Fruit fly (Drosophila melanogaster): ENCODE results near the gene ana1.

The ana1 gene

dm6 chr3R:24530328-24530727, at the start of gene ana1, which contains the start of gene CG13623:
Gene ana1, plus strand, starts transcription at chr3R:24530576.
Gene CG13623, minus strand, starts transcription at chr3R:24530558.
- TF ChIP-seq CG34367 (tag; optimal IDR thresholded peaks at IDR 0.05) (no peak), Pif1A (GFP tag; optimal IDR thresholded peaks at IDR 0.05) (no peak), CG14655 (GFP tag; optimal IDR thresholded peaks at IDR 0.05) (no peak), CG32121 (GFP tag; IDR thresholded peaks at IDR 0.05) (no peak), gl (tag; optimal IDR thresholded peaks at IDR 0.05) (no peak), CG9948 (tag; optimal IDR thresholded peaks at IDR 0.05) (no peak), CG15710 (tag; optimal IDR thresholded peaks at IDR 0.05) (no peak)

dm6 chr3R:24481040-24481439, 49.3 kb upstream of the ana1 start:
- no peak for TF ChIP-seq D1 (tag; optimal IDR thresholded peaks at IDR 0.05)
- no peak for TF ChIP-seq CG8159 (tag; optimal IDR thresholded peaks at IDR 0.05)
- TF ChIP-seq EcR (GFP tag; optimal IDR thresholded peaks at IDR 0.05) = no peak
- no peak for TF ChIP-seq CG8301 (tag; optimal IDR thresholded peaks at IDR 0.05)
- no peak for TF ChIP-seq CG15710 (tag; optimal IDR thresholded peaks at IDR 0.05)
- TF ChIP-seq CG34367 (tag; optimal IDR thresholded peaks at IDR 0.05) = no peak
- TF ChIP-seq CG13204 (GFP tag; optimal IDR thresholded peaks at IDR 0.05) = no peak
- no peak for TF ChIP-seq Snoo (tag; optimal IDR thresholded peaks at IDR 0.05)
- no peak for TF ChIP-seq gl (tag; optimal IDR thresholded peaks at IDR 0.05)
- no peak for TF ChIP-seq CG4496 (GFP tag; IDR thresholded peaks at IDR 0.05)
- TF ChIP-seq Pif1B (GFP tag; optimal IDR thresholded peaks at IDR 0.05) = no peak
- TF ChIP-seq CG9948 (tag; optimal IDR thresholded peaks at IDR 0.05) = no peak
- TF ChIP-seq rn (GFP tag; IDR thresholded peaks at IDR 0.05) = no peak
- TF ChIP-seq CG12605 (GFP tag; IDR thresholded peaks at IDR 0.05) = no peak
- no peak for TF ChIP-seq CG17806 (tag; optimal IDR thresholded peaks at IDR 0.05)
- no peak for TF ChIP-seq CG32121 (GFP tag; IDR thresholded peaks at IDR 0.05)
- TF ChIP-seq CG14655 (GFP tag; optimal IDR thresholded peaks at IDR 0.05) = no peak
- TF ChIP-seq Ets98B (GFP tag; IDR thresholded peaks at IDR 0.05) = no peak
- no peak for TF ChIP-seq CG10348 (GFP tag; IDR thresholded peaks at IDR 0.05)

DNA sequence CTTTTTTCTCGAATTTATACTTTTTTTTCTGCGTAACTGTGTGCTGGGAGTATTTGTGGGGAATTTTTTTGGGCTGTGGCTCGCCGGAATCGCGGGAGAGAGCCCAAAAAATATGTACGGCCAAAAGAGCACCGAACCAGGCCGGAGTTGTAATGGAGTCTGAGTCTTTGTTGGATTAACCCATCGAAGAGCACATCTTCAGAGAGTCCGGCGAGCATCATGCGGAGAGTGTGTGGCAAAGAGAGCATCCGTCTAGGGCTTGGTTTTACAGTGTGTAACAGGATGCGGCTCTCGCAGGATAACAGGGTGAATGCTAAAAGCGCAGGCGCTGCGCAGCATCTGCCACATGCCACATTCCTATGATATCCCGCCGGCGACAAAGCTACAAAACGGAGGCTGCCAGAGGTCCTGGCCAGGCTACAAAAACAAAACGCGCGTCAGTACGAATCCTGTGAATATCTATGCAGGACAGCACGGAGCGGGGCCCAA, 45.3 kb upstream of the ana1 start, which contains the start of gene nAChRalpha2:
Gene nAChRalpha2, plus strand, starts transcription at position 439 of the 489 bp plus-strand sequence.
- TF ChIP-seq fd96Ca (GFP tag; IDR thresholded peaks at IDR 0.05) (0 out of 3 replicates have a peak, but pooled peaks have one; percentile 7), CG13204 (GFP tag; optimal IDR thresholded peaks at IDR 0.05) (no peak), EcR (GFP tag; optimal IDR thresholded peaks at IDR 0.05) (no peak), rn (GFP tag; IDR thresholded peaks at IDR 0.05) (no peak), CG32121 (GFP tag; IDR thresholded peaks at IDR 0.05) (no peak)

dm6 chr3R:24496084-24496483, 34.3 kb upstream of the ana1 start:
- no peak for TF ChIP-seq CG17806 (tag; optimal IDR thresholded peaks at IDR 0.05)
- TF ChIP-seq CG8159 (tag; optimal IDR thresholded peaks at IDR 0.05) = peak; percentile 68
- TF ChIP-seq rn (GFP tag; IDR thresholded peaks at IDR 0.05) = 0 out of 2 replicates have a peak, but pooled peaks have one; percentile 9
- TF ChIP-seq D1 (tag; optimal IDR thresholded peaks at IDR 0.05) = no peak
- no peak for TF ChIP-seq CG8301 (tag; optimal IDR thresholded peaks at IDR 0.05)
- 0 out of 2 replicates have a peak, but pooled peaks have one; percentile 24 for TF ChIP-seq Ets98B (GFP tag; IDR thresholded peaks at IDR 0.05)
- TF ChIP-seq fd96Ca (GFP tag; IDR thresholded peaks at IDR 0.05) = 0 out of 3 replicates have a peak, but pooled peaks have one; percentile 49
- TF ChIP-seq Pif1B (GFP tag; optimal IDR thresholded peaks at IDR 0.05) = no peak
- no peak for TF ChIP-seq CG9948 (tag; optimal IDR thresholded peaks at IDR 0.05)
- no peak for TF ChIP-seq Snoo (tag; optimal IDR thresholded peaks at IDR 0.05)
- no peak for TF ChIP-seq CG13204 (GFP tag; optimal IDR thresholded peaks at IDR 0.05)
- TF ChIP-seq Pif1A (GFP tag; optimal IDR thresholded peaks at IDR 0.05) = peak; percentile 48
- TF ChIP-seq CG15710 (tag; optimal IDR thresholded peaks at IDR 0.05) = peak; percentile 57
- peak; percentile 47 for TF ChIP-seq CG34367 (tag; optimal IDR thresholded peaks at IDR 0.05)
- no peak for TF ChIP-seq gl (tag; optimal IDR thresholded peaks at IDR 0.05)
- peak; percentile 40 for TF ChIP-seq CG14655 (GFP tag; optimal IDR thresholded peaks at IDR 0.05)
- no peak for TF ChIP-seq CG32121 (GFP tag; IDR thresholded peaks at IDR 0.05)
- TF ChIP-seq CG4496 (GFP tag; IDR thresholded peaks at IDR 0.05) = 0 out of 3 replicates have a peak, but pooled peaks have one; percentile 50

dm6 chr3R:24503627-24504026, 26.7 kb upstream of the ana1 start:
- TF ChIP-seq CG9948 (tag; optimal IDR thresholded peaks at IDR 0.05) (no peak), fd96Ca (GFP tag; IDR thresholded peaks at IDR 0.05) (no peak), CG8301 (tag; optimal IDR thresholded peaks at IDR 0.05) (no peak), CG10348 (GFP tag; IDR thresholded peaks at IDR 0.05) (no peak), CG15710 (tag; optimal IDR thresholded peaks at IDR 0.05) (no peak), gl (tag; optimal IDR thresholded peaks at IDR 0.05) (no peak), CG8159 (tag; optimal IDR thresholded peaks at IDR 0.05) (no peak), Pif1A (GFP tag; optimal IDR thresholded peaks at IDR 0.05) (no peak), D1 (tag; optimal IDR thresholded peaks at IDR 0.05) (no peak), rn (GFP tag; IDR thresholded peaks at IDR 0.05) (no peak)

dm6 chr3R:24514652-24515328, 15.6 kb upstream of the ana1 start, which contains the start of the genes nAChRbeta2 and DZIP1:
Gene nAChRbeta2, minus strand, starts transcription at chr3R:24515106.
Gene DZIP1, plus strand, starts transcription at chr3R:24515278.
- TF ChIP-seq CG32121 (GFP tag; IDR thresholded peaks at IDR 0.05) (no peak), CG17806 (tag; optimal IDR thresholded peaks at IDR 0.05) (no peak), EcR (GFP tag; optimal IDR thresholded peaks at IDR 0.05) (no peak), CG8301 (tag; optimal IDR thresholded peaks at IDR 0.05) (no peak), CG15710 (tag; optimal IDR thresholded peaks at IDR 0.05) (no peak), CG13204 (GFP tag; optimal IDR thresholded peaks at IDR 0.05) (no peak), Pif1B (GFP tag; optimal IDR thresholded peaks at IDR 0.05) (no peak), CG10348 (GFP tag; IDR thresholded peaks at IDR 0.05) (no peak), gl (tag; optimal IDR thresholded peaks at IDR 0.05) (no peak), CG34367 (tag; optimal IDR thresholded peaks at IDR 0.05) (no peak), Ets98B (GFP tag; IDR thresholded peaks at IDR 0.05) (no peak), rn (GFP tag; IDR thresholded peaks at IDR 0.05) (no peak)
